Worm (Caenorhabditis elegans): ENCODE data around the gene Y57G7A.2.

- TF ChIP-seq nhr-77 (tag; optimal IDR thresholded peaks at IDR 0.05), result peak; percentile 97
- TF ChIP-seq fos-1 (tag; optimal IDR thresholded peaks at IDR 0.05), result no peak
- TF ChIP-seq daf-12 (tag; optimal IDR thresholded peaks at IDR 0.05), result no peak
- TF ChIP-seq dpl-1 (GFP tag; optimal IDR thresholded peaks at IDR 0.05), result peak; percentile 99
- TF ChIP-seq nhr-28 (tag; optimal IDR thresholded peaks at IDR 0.05), result peak; percentile 95
- peak; percentile 40 for TF ChIP-seq pqm-1 (tag; optimal IDR thresholded peaks at IDR 0.05)
- TF ChIP-seq fkh-10 (GFP tag; optimal IDR thresholded peaks at IDR 0.05), result peak; percentile 78
- peak; percentile 21 for TF ChIP-seq aly-2 (tag; optimal IDR thresholded peaks at IDR 0.05)
- peak; percentile 94 for TF ChIP-seq ama-1 (optimal IDR thresholded peaks at IDR 0.05)
- peak; percentile 20 for TF ChIP-seq snpc-4 (tag; optimal IDR thresholded peaks at IDR 0.05)
Observed at ce11 chrII:1320412-1320811, 24.5 kb downstream of the Y57G7A.2 start.
